Worm (Caenorhabditis elegans) whole organism, L3 larva: ENCODE data around the gene Y55B1AR.2.

ENCODE experiments used
- fkh-10 ChIP-seq: sonication (generic microtip); optimal IDR thresholded peaks from 2 replicates; lab custom pipeline; 2017; ENCODE audit warnings: missing biosample characterization, missing genetic modification reagents, missing genetic modification characterization
- nhr-12 ChIP-seq: fragments of 150-350 bp; optimal IDR thresholded peaks from 2 replicates; lab custom pipeline; 2014; ENCODE audit warnings: missing biosample characterization, missing genetic modification characterization
- skn-1 ChIP-seq: fragments of 150-350 bp; optimal IDR thresholded peaks from 2 replicates; lab custom pipeline; 2014; ENCODE audit warnings: missing biosample characterization, missing genetic modification characterization

DNA sequence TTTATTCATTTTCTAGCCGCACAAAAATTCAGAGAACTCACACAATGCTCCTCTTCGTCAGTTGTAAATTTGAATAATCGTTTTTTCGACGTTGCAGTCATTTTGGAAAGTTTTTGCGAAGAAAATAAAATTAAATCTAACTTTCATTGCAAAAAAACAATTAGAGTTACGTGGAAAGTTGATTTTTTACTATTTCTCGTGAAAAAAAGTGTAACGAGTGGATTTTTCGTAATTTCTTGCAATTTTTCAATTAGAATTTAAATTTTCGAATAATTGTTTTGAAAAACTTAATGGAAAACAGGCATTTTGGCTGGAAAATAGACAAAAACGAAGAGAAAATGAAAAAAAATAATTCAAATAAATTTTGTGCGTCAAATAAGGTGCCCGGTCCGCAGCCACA lies at the start of gene Y55B1AR.2:
- TF ChIP-seq skn-1 (tag; lab: Kevin White, UChicago) = no peak
- no peak for TF ChIP-seq nhr-12 (tag; lab: Kevin White, UChicago)
- TF ChIP-seq fkh-10 (GFP tag; lab: Kevin White, UChicago) = no peak
